Worm (Caenorhabditis elegans): ENCODE data around the gene F14F9.6.

DNA sequence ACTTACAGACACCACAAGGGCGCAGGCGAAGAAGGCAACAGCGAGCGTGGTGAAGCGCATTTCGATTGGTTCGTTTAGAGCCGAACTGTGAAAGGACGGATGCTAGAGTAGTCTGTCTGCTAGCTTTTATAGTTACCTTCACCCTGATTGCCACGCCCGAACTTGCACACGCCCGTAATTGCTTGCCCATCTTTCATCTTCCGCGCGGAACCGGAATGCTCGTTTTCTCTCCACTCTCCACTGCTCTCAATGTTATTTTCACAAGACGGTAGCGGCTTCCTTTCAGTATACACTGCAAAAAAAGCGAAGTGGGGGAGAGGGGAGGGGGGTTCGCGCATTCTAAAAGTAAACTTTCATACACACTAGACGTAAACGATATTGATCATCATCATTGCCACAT, 48.2 kb upstream of the F14F9.6 start, which contains the start of gene abu-8:
- TF ChIP-seq med-1 (GFP tag; optimal IDR thresholded peaks at IDR 0.05; ENCODE audit: insufficient read depth) (no peak), flt-1 (GFP tag; IDR thresholded peaks at IDR 0.05) (no peak), T22C8.4 (GFP tag; IDR thresholded peaks at IDR 0.05) (no peak), ztf-23 (GFP tag; IDR thresholded peaks at IDR 0.05) (no peak), ztf-29 (GFP tag; IDR thresholded peaks at IDR 0.05) (no peak)

All from whole organism, midembryonic.